Fruit fly (Drosophila melanogaster) whole organism: ENCODE results near the gene CG15356.

Experiments used
- CG8478 ChIP-seq: fragments of >200 bp; optimal IDR thresholded peaks from 2 replicates; lab custom pipeline; 2018; ENCODE audit warnings: inconsistent platforms
- Dll ChIP-seq: fragments of >200 bp; optimal IDR thresholded peaks from 2 replicates; lab custom pipeline; 2017
- EcR ChIP-seq, 2 experiments: fragments of >200 bp; optimal IDR thresholded peaks; 2 replicates each; lab custom pipeline; 2017; ENCODE audit warnings: missing biosample characterization in 2 of 2, missing genetic modification characterization in 2 of 2, missing genetic modification reagents in 2 of 2
- pan ChIP-seq: fragments of >200 bp; optimal IDR thresholded peaks from 2 replicates; lab custom pipeline; 2017
- psq ChIP-seq: fragments of >200 bp; optimal IDR thresholded peaks from 2 replicates; lab custom pipeline; 2017
- usp ChIP-seq: fragments of >200 bp; optimal IDR thresholded peaks from 2 replicates; lab custom pipeline; 2017; ENCODE audit warnings: missing biosample characterization, missing genetic modification characterization, mixed read lengths

- TF ChIP-seq Dll (lab: Kevin White, UChicago) (no peak), usp (GFP tag; lab: Kevin White, UChicago) (no peak), psq (lab: Kevin White, UChicago) (no peak), pan (lab: Kevin White, UChicago) (no peak), EcR (GFP tag; optimal IDR thresholded peaks at IDR 0.05; lab: Kevin White, UChicago) (no peak), CG8478 (lab: Kevin White, UChicago) (no peak)
Measured at dm6 chr2L:1992060-1992459, 11.5 kb upstream of the CG15356 start, which contains the start of gene Obp22a.
